Fruit fly (Drosophila melanogaster) whole organism, pupa: Measurements from ENCODE around the gene Galphai.

Experiments used
- CG12605 ChIP-seq: fragments of 200-800 bp; sonication (Bioruptor generic); IDR thresholded peaks from 2 replicates; pipeline ENCODE4 v1.3.6; 2022; ENCODE audit warnings: missing biosample characterization, missing genetic modification characterization
- CG13204 ChIP-seq: fragments of 200-800 bp; sonication (Bioruptor generic); optimal IDR thresholded peaks from 2 replicates; lab custom pipeline; 2018; ENCODE audit warnings: missing biosample characterization, mild to moderate bottlenecking, missing genetic modification characterization, moderate library complexity
- CG14655 ChIP-seq: fragments of 200-800 bp; sonication (Bioruptor generic); optimal IDR thresholded peaks from 3 replicates; lab custom pipeline; 2017; ENCODE audit warnings: mild to moderate bottlenecking, missing biosample characterization, missing genetic modification reagents, missing genetic modification characterization
- CG15710 ChIP-seq: fragments of 200-800 bp; sonication (Bioruptor generic); optimal IDR thresholded peaks from 2 replicates; lab custom pipeline; 2018; ENCODE audit warnings: missing biosample characterization, mild to moderate bottlenecking, missing genetic modification characterization, moderate library complexity
- CG17806 ChIP-seq: fragments of 200-800 bp; sonication (Bioruptor generic); optimal IDR thresholded peaks from 2 replicates; lab custom pipeline; 2018; ENCODE audit warnings: missing biosample characterization, mild to moderate bottlenecking, missing genetic modification characterization, moderate library complexity
- CG32121 ChIP-seq: fragments of 200-800 bp; sonication (Bioruptor generic); IDR thresholded peaks from 2 replicates; pipeline ENCODE4 v1.3.6; 2022; ENCODE audit warnings: missing biosample characterization, missing genetic modification characterization
- CG34367 ChIP-seq: fragments of 200-800 bp; sonication (Bioruptor generic); optimal IDR thresholded peaks from 2 replicates; lab custom pipeline; 2018; ENCODE audit warnings: missing biosample characterization, mild to moderate bottlenecking, missing genetic modification characterization
- CG4496 ChIP-seq: fragments of 200-800 bp; sonication (Bioruptor generic); IDR thresholded peaks from 3 replicates; pipeline ENCODE4 v1.3.6; 2022; ENCODE audit warnings: missing biosample characterization, missing genetic modification characterization
- CG8159 ChIP-seq: fragments of 200-800 bp; sonication (Bioruptor generic); optimal IDR thresholded peaks from 3 replicates; lab custom pipeline; 2018; ENCODE audit warnings: missing biosample characterization, mild to moderate bottlenecking, missing genetic modification characterization, moderate library complexity
- CG8301 ChIP-seq: fragments of 200-800 bp; sonication (Bioruptor generic); optimal IDR thresholded peaks from 2 replicates; lab custom pipeline; 2018; ENCODE audit warnings: missing biosample characterization, mild to moderate bottlenecking, missing genetic modification characterization
- CG9948 ChIP-seq: fragments of 200-800 bp; sonication (Bioruptor generic); optimal IDR thresholded peaks from 2 replicates; lab custom pipeline; 2018; ENCODE audit warnings: missing biosample characterization, mild to moderate bottlenecking, missing genetic modification characterization, moderate library complexity
- D1 ChIP-seq: fragments of 200-800 bp; sonication (Bioruptor generic); optimal IDR thresholded peaks from 2 replicates; lab custom pipeline; 2018; ENCODE audit warnings: missing biosample characterization, mild to moderate bottlenecking, missing genetic modification characterization, moderate library complexity
- EcR ChIP-seq: fragments of 200-800 bp; sonication (Bioruptor generic); optimal IDR thresholded peaks from 3 replicates; lab custom pipeline; 2019; ENCODE audit warnings: missing biosample characterization, missing genetic modification characterization, mild to moderate bottlenecking, moderate library complexity, missing genetic modification reagents
- Ets98B ChIP-seq: fragments of 200-800 bp; sonication (Bioruptor generic); IDR thresholded peaks from 2 replicates; pipeline ENCODE4 v1.3.6; 2022; ENCODE audit warnings: missing biosample characterization, missing genetic modification characterization
- Pif1A ChIP-seq: fragments of 200-800 bp; sonication (Bioruptor generic); optimal IDR thresholded peaks from 3 replicates; lab custom pipeline; 2016; ENCODE audit warnings: missing biosample characterization, missing genetic modification characterization
- Pif1B ChIP-seq: fragments of 200-800 bp; sonication (Bioruptor generic); optimal IDR thresholded peaks from 3 replicates; lab custom pipeline; 2016; ENCODE audit warnings: missing biosample characterization, missing genetic modification characterization
- Snoo ChIP-seq: fragments of 200-800 bp; sonication (Bioruptor generic); optimal IDR thresholded peaks from 3 replicates; lab custom pipeline; 2017; ENCODE audit warnings: missing biosample characterization, mild to moderate bottlenecking, missing genetic modification characterization, inconsistent platforms
- fd96Ca ChIP-seq: fragments of 200-800 bp; sonication (Bioruptor generic); IDR thresholded peaks from 3 replicates; pipeline ENCODE4 v1.3.6; 2022; ENCODE audit warnings: missing biosample characterization, missing genetic modification characterization
- gl ChIP-seq: fragments of 200-800 bp; sonication (Bioruptor generic); optimal IDR thresholded peaks from 2 replicates; lab custom pipeline; 2018; ENCODE audit warnings: missing biosample characterization, mild to moderate bottlenecking, missing genetic modification characterization
- rn ChIP-seq: fragments of 200-800 bp; sonication (Bioruptor generic); IDR thresholded peaks from 2 replicates; pipeline ENCODE4 v1.3.6; 2022; ENCODE audit warnings: missing biosample characterization, missing genetic modification characterization

Galphai gene

dm6 chr3L:6947188-6947971, 32.5 kb downstream of the Galphai start:
- no peak for TF ChIP-seq rn (GFP tag; lab: Robert Waterston, UW)
- TF ChIP-seq CG8159 (tag; lab: Kevin White, UChicago), result no peak
- no peak for TF ChIP-seq CG13204 (GFP tag; lab: Kevin White, UChicago)
- TF ChIP-seq Snoo (tag; lab: Kevin White, UChicago), result no peak
- TF ChIP-seq gl (tag; lab: Kevin White, UChicago), result no peak
- no peak for TF ChIP-seq CG34367 (tag; lab: Kevin White, UChicago)
- TF ChIP-seq CG32121 (GFP tag; lab: Robert Waterston, UW), result no peak
- no peak for TF ChIP-seq CG17806 (tag; lab: Kevin White, UChicago)
- TF ChIP-seq D1 (tag; lab: Kevin White, UChicago), result no peak
- TF ChIP-seq Pif1A (GFP tag; lab: Kevin White, UChicago), result no peak
- no peak for TF ChIP-seq CG12605
- TF ChIP-seq CG9948 (tag; lab: Kevin White, UChicago), result no peak
- no peak for TF ChIP-seq CG8301 (tag; lab: Kevin White, UChicago)
- TF ChIP-seq Ets98B (GFP tag; lab: Robert Waterston, UW), result no peak
- TF ChIP-seq EcR (GFP tag; lab: Kevin White, UChicago), result no peak
- TF ChIP-seq CG4496 (GFP tag; lab: Robert Waterston, UW), result no peak
- TF ChIP-seq Pif1B (GFP tag; lab: Kevin White, UChicago), result no peak
- no peak for TF ChIP-seq CG14655 (GFP tag; lab: Kevin White, UChicago)
- TF ChIP-seq fd96Ca (GFP tag; lab: Robert Waterston, UW), result no peak

dm6 chr3L:6945357-6945756, 34.5 kb downstream of the Galphai start:
- no peak for TF ChIP-seq CG12605
- TF ChIP-seq fd96Ca (GFP tag; lab: Robert Waterston, UW), result no peak
- TF ChIP-seq D1 (tag; lab: Kevin White, UChicago), result no peak
- TF ChIP-seq EcR (GFP tag; lab: Kevin White, UChicago), result no peak

dm6 chr3L:6943948-6944319, 35.9 kb downstream of the Galphai start:
- TF ChIP-seq D1 (tag; lab: Kevin White, UChicago) (no peak), Snoo (tag; lab: Kevin White, UChicago) (no peak), Pif1B (GFP tag; lab: Kevin White, UChicago) (no peak), Pif1A (GFP tag; lab: Kevin White, UChicago) (no peak), CG15710 (tag; lab: Kevin White, UChicago) (no peak), CG17806 (tag; lab: Kevin White, UChicago) (no peak), fd96Ca (GFP tag; lab: Robert Waterston, UW) (no peak), CG8159 (tag; lab: Kevin White, UChicago) (no peak)
- TF ChIP-seq, all 21 proteins: peak for 0

- peak; percentile 39 for TF ChIP-seq Ets98B (GFP tag; lab: Robert Waterston, UW)
- TF ChIP-seq EcR (GFP tag; lab: Kevin White, UChicago), result no peak
- TF ChIP-seq CG4496 (GFP tag; lab: Robert Waterston, UW), result peak; percentile 47; the same call in 1 of the 3 replicates
- no peak for TF ChIP-seq Pif1B (GFP tag; lab: Kevin White, UChicago)
- TF ChIP-seq CG12605, result peak; percentile 36; the same call in 1 of the 2 replicates
- peak; percentile 35 for TF ChIP-seq CG14655 (GFP tag; lab: Kevin White, UChicago)
- TF ChIP-seq, all 21 proteins: peak for 4
Measured at dm6 chr3L:6943204-6943947, 36.5 kb downstream of the Galphai start.

dm6 chr3L:6942831-6943114, 37.1 kb downstream of the Galphai start, which contains the start of gene tow:
TSS of gene tow (plus strand) at chr3L:6942856.
- TF ChIP-seq CG8159 (tag; lab: Kevin White, UChicago) (no peak), CG4496 (GFP tag; lab: Robert Waterston, UW) (0 out of 3 replicates have a peak, but pooled peaks have one; percentile 7)

- no peak for TF ChIP-seq rn (GFP tag; lab: Robert Waterston, UW)
- TF ChIP-seq CG8301 (tag; lab: Kevin White, UChicago), result no peak
- no peak for TF ChIP-seq gl (tag; lab: Kevin White, UChicago)
- no peak for TF ChIP-seq CG8159 (tag; lab: Kevin White, UChicago)
- no peak for TF ChIP-seq D1 (tag; lab: Kevin White, UChicago)
- no peak for TF ChIP-seq CG14655 (GFP tag; lab: Kevin White, UChicago)
- no peak for TF ChIP-seq EcR (GFP tag; lab: Kevin White, UChicago)
- no peak for TF ChIP-seq CG17806 (tag; lab: Kevin White, UChicago)
- no peak for TF ChIP-seq Pif1A (GFP tag; lab: Kevin White, UChicago)
- TF ChIP-seq Snoo (tag; lab: Kevin White, UChicago), result no peak
- TF ChIP-seq CG12605, result no peak
Measured at dm6 chr3L:6942103-6942830, 37.6 kb downstream of the Galphai start.
